Worm (Caenorhabditis elegans) whole organism, L1 larva: ENCODE data around the gene clec-182.

Experiments used
- C16A3.4 ChIP-seq: fragments of 150-350 bp; optimal IDR thresholded peaks from 2 replicates; lab custom pipeline; 2014; ENCODE audit warnings: missing biosample characterization, missing genetic modification characterization
- C34B4.2 ChIP-seq: sonication (generic microtip); optimal IDR thresholded peaks from 2 replicates; lab custom pipeline; 2017; ENCODE audit warnings: mild to moderate bottlenecking, missing genetic modification characterization, missing compliant biosample characterization
- Y116A8C.19 ChIP-seq: sonication (generic microtip); optimal IDR thresholded peaks from 2 replicates; lab custom pipeline; 2016; ENCODE audit warnings: missing compliant biosample characterization, missing genetic modification characterization, borderline replicate concordance
- alr-1 ChIP-seq: fragments of 200-800 bp; sonication (Bioruptor generic); optimal IDR thresholded peaks from 2 replicates; lab custom pipeline; 2018; ENCODE audit warnings: borderline replicate concordance, mild to moderate bottlenecking, missing genetic modification characterization, missing compliant biosample characterization
- aly-2 ChIP-seq: fragments of 150-350 bp; optimal IDR thresholded peaks from 2 replicates; lab custom pipeline; 2014; ENCODE audit warnings: missing biosample characterization, missing genetic modification characterization
- ama-1 ChIP-seq: fragments of 150-350 bp; optimal IDR thresholded peaks from 2 replicates; lab custom pipeline; 2014
- blmp-1 ChIP-seq: fragments of 150-350 bp; optimal IDR thresholded peaks from 2 replicates; lab custom pipeline; 2014; ENCODE audit warnings: missing biosample characterization, missing genetic modification characterization
- ceh-63 ChIP-seq: fragments of 200-800 bp; sonication (Bioruptor generic); optimal IDR thresholded peaks from 2 replicates; lab custom pipeline; 2018; ENCODE audit warnings: mild to moderate bottlenecking, missing genetic modification characterization, missing compliant biosample characterization
- ceh-82 ChIP-seq, 3 experiments: fragments of 150-350 bp in 1 of 3; sonication (generic microtip) in 2 of 3; optimal IDR thresholded peaks; 2 replicates each; lab custom pipeline; 2014 to 2017; ENCODE audit warnings: missing biosample characterization in 3 of 3, missing genetic modification characterization in 3 of 3
- ceh-88 ChIP-seq: fragments of 200-800 bp; sonication (Bioruptor generic); IDR thresholded peaks from 2 replicates; pipeline ENCODE4 v1.3.6; 2022; ENCODE audit warnings: missing genetic modification characterization, missing compliant biosample characterization
- ceh-90 ChIP-seq: sonication (generic microtip); optimal IDR thresholded peaks from 2 replicates; lab custom pipeline; 2016; ENCODE audit warnings: missing genetic modification characterization, missing compliant biosample characterization
- dpl-1 ChIP-seq, 3 experiments: fragments of 150-350 bp in 2 of 3; sonication (generic microtip) in 1 of 3; optimal IDR thresholded peaks; 2 replicates each; lab custom pipeline; 2014 to 2017; ENCODE audit warnings: missing biosample characterization in 3 of 3, missing genetic modification characterization in 3 of 3, missing genetic modification reagents in 3 of 3
- dsc-1 ChIP-seq: sonication (generic microtip); optimal IDR thresholded peaks from 2 replicates; lab custom pipeline; 2016; ENCODE audit warnings: mild to moderate bottlenecking, missing genetic modification characterization, missing compliant biosample characterization
- efl-1 ChIP-seq, 4 experiments: fragments of 150-350 bp; optimal IDR thresholded peaks in 3 of 4; peaks in 1 of 4; 1 replicate in 1 of 4; 2 replicates in 3 of 4; lab custom pipeline; 2014; ENCODE audit warnings: missing biosample characterization in 2 of 4, missing genetic modification characterization in 2 of 4, missing genetic modification reagents in 2 of 4
- elt-2 ChIP-seq: sonication (generic microtip); optimal IDR thresholded peaks from 2 replicates; lab custom pipeline; 2016; ENCODE audit warnings: missing genetic modification characterization, mild to moderate bottlenecking, inconsistent platforms, missing compliant biosample characterization, missing genetic modification reagents
- elt-3 ChIP-seq, 6 experiments: fragments of 150-350 bp in 1 of 6; sonication (generic microtip); optimal IDR thresholded peaks; 2 replicates each; lab custom pipeline; 2017 to 2018; ENCODE audit warnings: missing biosample characterization in 6 of 6, missing genetic modification characterization in 6 of 6, inconsistent platforms in 1 of 6
- fkh-10 ChIP-seq: sonication (generic microtip); optimal IDR thresholded peaks from 2 replicates; lab custom pipeline; 2017; ENCODE audit warnings: missing biosample characterization, missing genetic modification reagents, missing genetic modification characterization
- fkh-4 ChIP-seq: sonication (generic microtip); optimal IDR thresholded peaks from 2 replicates; lab custom pipeline; 2016; ENCODE audit warnings: missing compliant biosample characterization, missing genetic modification characterization, borderline replicate concordance
- fos-1 ChIP-seq: fragments of 150-350 bp; optimal IDR thresholded peaks from 2 replicates; lab custom pipeline; 2014; ENCODE audit warnings: missing biosample characterization, missing genetic modification characterization
- grh-1 ChIP-seq: fragments of 200-800 bp; sonication (Bioruptor generic); IDR thresholded peaks from 2 replicates; pipeline ENCODE4 v1.3.6; 2022; ENCODE audit warnings: missing genetic modification reagents, missing genetic modification characterization, missing compliant biosample characterization
- hlh-4 ChIP-seq: sonication (generic microtip); optimal IDR thresholded peaks from 2 replicates; lab custom pipeline; 2016; ENCODE audit warnings: mild to moderate bottlenecking, missing genetic modification characterization, missing compliant biosample characterization
- jun-1 ChIP-seq: fragments of 150-350 bp; optimal IDR thresholded peaks from 2 replicates; lab custom pipeline; 2014; ENCODE audit warnings: missing biosample characterization, missing genetic modification reagents, missing genetic modification characterization
- lin-13 ChIP-seq: fragments of 150-350 bp; optimal IDR thresholded peaks from 2 replicates; lab custom pipeline; 2014; ENCODE audit warnings: missing biosample characterization, missing genetic modification reagents, missing genetic modification characterization
- lin-14 ChIP-seq: fragments of 200-800 bp; sonication (Bioruptor generic); optimal IDR thresholded peaks from 2 replicates; lab custom pipeline; 2018; ENCODE audit warnings: mild to moderate bottlenecking, missing genetic modification characterization, moderate library complexity, missing compliant biosample characterization
- lin-35 ChIP-seq, 2 experiments: fragments of 150-350 bp; optimal IDR thresholded peaks; 2 replicates each; lab custom pipeline; 2014; ENCODE audit warnings: missing biosample characterization in 2 of 2, missing genetic modification characterization in 2 of 2, missing genetic modification reagents in 2 of 2
- lsy-2 ChIP-seq, 2 experiments: fragments of 150-350 bp; optimal IDR thresholded peaks; 2 replicates each; lab custom pipeline; 2014; ENCODE audit warnings: missing biosample characterization in 2 of 2, missing genetic modification characterization in 2 of 2
- mdl-1 ChIP-seq, 2 experiments: fragments of 150-350 bp; optimal IDR thresholded peaks; 2 replicates each; lab custom pipeline; 2014 to 2017; ENCODE audit warnings: missing biosample characterization in 2 of 2, missing genetic modification characterization in 2 of 2, inconsistent platforms in 1 of 2
- nhr-11 ChIP-seq: fragments of 150-350 bp; optimal IDR thresholded peaks from 2 replicates; lab custom pipeline; 2014; ENCODE audit warnings: missing biosample characterization, missing genetic modification characterization
- nhr-19 ChIP-seq: fragments of 200-800 bp; sonication (Bioruptor generic); conservative IDR thresholded peaks from 2 replicates; pipeline ENCODE4 v1.3.6; 2022; ENCODE audit warnings: missing genetic modification characterization, missing compliant biosample characterization
- nhr-20 ChIP-seq: sonication (generic microtip); optimal IDR thresholded peaks from 2 replicates; lab custom pipeline; 2016; ENCODE audit warnings: mild to moderate bottlenecking, missing genetic modification characterization, missing compliant biosample characterization
- nhr-28 ChIP-seq: fragments of 150-350 bp; optimal IDR thresholded peaks from 2 replicates; lab custom pipeline; 2014; ENCODE audit warnings: missing biosample characterization, missing genetic modification characterization
- nhr-47 ChIP-seq: sonication (generic microtip); optimal IDR thresholded peaks from 2 replicates; lab custom pipeline; 2016; ENCODE audit warnings: mild to moderate bottlenecking, missing genetic modification characterization, moderate library complexity, missing compliant biosample characterization
- nhr-71 ChIP-seq: sonication (generic microtip); optimal IDR thresholded peaks from 2 replicates; lab custom pipeline; 2016; ENCODE audit warnings: mild to moderate bottlenecking, missing genetic modification characterization, moderate library complexity, missing compliant biosample characterization
- nhr-77 ChIP-seq: fragments of 150-350 bp; optimal IDR thresholded peaks from 2 replicates; lab custom pipeline; 2014; ENCODE audit warnings: missing biosample characterization, missing genetic modification characterization
- nhr-85 ChIP-seq: sonication (generic microtip); peaks from one replicate; lab custom pipeline; 2016; ENCODE audit warnings: missing genetic modification characterization, inconsistent platforms, missing compliant biosample characterization
- nhr-90 ChIP-seq: sonication (generic microtip); optimal IDR thresholded peaks from 2 replicates; lab custom pipeline; 2016; ENCODE audit warnings: mild to moderate bottlenecking, missing genetic modification characterization, missing compliant biosample characterization; ENCODE audit not compliant: poor library complexity
- pax-3 ChIP-seq: fragments of 200-800 bp; sonication (Bioruptor generic); optimal IDR thresholded peaks from 2 replicates; lab custom pipeline; 2018; ENCODE audit warnings: mild to moderate bottlenecking, missing genetic modification characterization, moderate library complexity, missing compliant biosample characterization
- pqm-1 ChIP-seq: sonication (generic microtip); optimal IDR thresholded peaks from 3 replicates; lab custom pipeline; 2017; ENCODE audit warnings: missing biosample characterization, missing genetic modification characterization
- rnt-1 ChIP-seq: sonication (generic microtip); optimal IDR thresholded peaks from 2 replicates; lab custom pipeline; 2016; ENCODE audit warnings: mild to moderate bottlenecking, missing genetic modification characterization, moderate library complexity, missing compliant biosample characterization
- skn-1 ChIP-seq: fragments of 150-350 bp; optimal IDR thresholded peaks from 2 replicates; lab custom pipeline; 2014; ENCODE audit warnings: missing biosample characterization, missing genetic modification characterization
- snpc-4 ChIP-seq: fragments of 150-350 bp; optimal IDR thresholded peaks from 2 replicates; lab custom pipeline; 2014; ENCODE audit warnings: missing biosample characterization, missing genetic modification characterization
- snu-23 ChIP-seq: sonication (generic microtip); optimal IDR thresholded peaks from 2 replicates; lab custom pipeline; 2016; ENCODE audit warnings: missing genetic modification characterization, missing compliant biosample characterization
- sox-4 ChIP-seq: sonication (generic microtip); optimal IDR thresholded peaks from 2 replicates; lab custom pipeline; 2016; ENCODE audit warnings: missing genetic modification characterization, missing compliant biosample characterization
- sptf-1 ChIP-seq: fragments of 150-350 bp; optimal IDR thresholded peaks from 2 replicates; lab custom pipeline; 2014; ENCODE audit warnings: missing biosample characterization, missing genetic modification characterization
- swsn-7 ChIP-seq: sonication (generic microtip); optimal IDR thresholded peaks from 2 replicates; lab custom pipeline; 2016; ENCODE audit warnings: missing genetic modification characterization, missing compliant biosample characterization
- tbx-2 ChIP-seq: sonication (generic microtip); optimal IDR thresholded peaks from 2 replicates; lab custom pipeline; 2016; ENCODE audit warnings: missing genetic modification characterization, missing compliant biosample characterization
- unc-62 ChIP-seq: fragments of 150-350 bp; optimal IDR thresholded peaks from 2 replicates; lab custom pipeline; 2014; ENCODE audit warnings: missing biosample characterization, missing genetic modification reagents, missing genetic modification characterization
- unc-98 ChIP-seq: fragments of 200-800 bp; sonication (Bioruptor generic); IDR thresholded peaks from 2 replicates; pipeline ENCODE4 v1.3.6; 2022; ENCODE audit warnings: missing genetic modification characterization, missing compliant biosample characterization
- vab-15 ChIP-seq: sonication (generic microtip); optimal IDR thresholded peaks from 2 replicates; lab custom pipeline; 2017; ENCODE audit warnings: missing genotype, mild to moderate bottlenecking, missing genetic modification characterization, missing compliant biosample characterization
- xbp-1 ChIP-seq: sonication (generic microtip); optimal IDR thresholded peaks from 2 replicates; lab custom pipeline; 2016; ENCODE audit warnings: missing genetic modification characterization, missing compliant biosample characterization
- zag-1 ChIP-seq: fragments of 150-350 bp; optimal IDR thresholded peaks from 2 replicates; lab custom pipeline; 2014; ENCODE audit warnings: missing biosample characterization, missing genetic modification characterization
- zip-4 ChIP-seq: fragments of 200-800 bp; sonication (Bioruptor generic); optimal IDR thresholded peaks from 2 replicates; lab custom pipeline; 2018; ENCODE audit warnings: mild to moderate bottlenecking, missing genetic modification characterization, moderate library complexity, missing compliant biosample characterization
- ztf-11 ChIP-seq, 2 experiments: sonication (generic microtip); optimal IDR thresholded peaks; 2 replicates each; lab custom pipeline; 2016 to 2017; ENCODE audit warnings: missing genetic modification characterization in 2 of 2, missing biosample characterization in 1 of 2, missing compliant biosample characterization in 1 of 2

The clec-182 gene

DNA sequence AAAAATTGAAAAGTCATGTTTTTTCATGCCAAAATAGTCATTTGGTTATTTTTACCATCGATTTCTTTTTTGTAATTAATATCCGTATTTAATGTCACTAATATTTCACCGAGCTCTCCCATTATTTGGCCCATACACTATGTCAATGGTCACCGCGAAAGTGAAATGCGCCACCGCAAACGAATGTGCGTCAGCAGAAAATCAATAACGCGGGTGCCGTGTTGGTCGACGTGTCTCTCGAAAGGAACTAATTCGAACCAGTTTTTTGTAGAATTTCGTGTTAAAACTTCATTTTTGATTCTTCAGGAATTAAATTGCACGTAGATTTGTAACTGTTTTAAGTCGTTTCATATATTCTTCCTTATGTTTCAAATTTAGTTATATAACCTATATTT lies 28.4 kb upstream of the clec-182 start:
- TF ChIP-seq aly-2 (no peak), grh-1 (GFP tag; lab: Robert Waterston, UW) (no peak), unc-62 (GFP tag; lab: Kevin White, UChicago) (no peak), ceh-88 (GFP tag; lab: Robert Waterston, UW) (no peak), tbx-2 (peak; percentile 53), ceh-82 (tag; optimal IDR thresholded peaks at IDR 0.05; lab: Kevin White, UChicago) (peak in 1 of 3 experiments; percentile 11), lin-14 (GFP tag; lab: Kevin White, UChicago) (peak; percentile 54), rnt-1 (tag; lab: Kevin White, UChicago) (peak; percentile 50), ceh-63 (GFP tag; lab: Kevin White, UChicago) (no peak), lin-35 (GFP tag; optimal IDR thresholded peaks at IDR 0.05; lab: Kevin White, UChicago) (peak; percentile 32 to 69), elt-3 (tag; optimal IDR thresholded peaks at IDR 0.05; lab: Kevin White, UChicago) (peak in 1 of 6 experiments; percentile 39), skn-1 (no peak), nhr-19 (GFP tag; lab: Robert Waterston, UW) (no peak), snu-23 (peak; percentile 51), dpl-1 (GFP tag; optimal IDR thresholded peaks at IDR 0.05; lab: Kevin White, UChicago) (peak in 2 of 3 experiments; percentile 56), dsc-1 (tag; lab: Kevin White, UChicago) (peak; percentile 13), Y116A8C.19 (tag; lab: Kevin White, UChicago) (no peak), jun-1 (tag; lab: Kevin White, UChicago) (no peak), C16A3.4 (tag; lab: Kevin White, UChicago) (peak; percentile 19), snpc-4 (tag; lab: Kevin White, UChicago) (no peak), vab-15 (tag; lab: Kevin White, UChicago) (no peak), lin-13 (GFP tag; lab: Kevin White, UChicago) (no peak), nhr-77 (tag; lab: Kevin White, UChicago) (no peak), sox-4 (tag; lab: Kevin White, UChicago) (no peak), unc-98 (GFP tag; lab: Robert Waterston, UW) (no peak), alr-1 (tag; lab: Kevin White, UChicago) (no peak), lsy-2 (tag; optimal IDR thresholded peaks at IDR 0.05; lab: Kevin White, UChicago) (peak in 1 of 2 experiments; percentile 57), nhr-47 (peak; percentile 9), nhr-28 (tag; lab: Kevin White, UChicago) (no peak), ztf-11 (tag; optimal IDR thresholded peaks at IDR 0.05; lab: Kevin White, UChicago) (no peak), pax-3 (no peak), fos-1 (tag; lab: Kevin White, UChicago) (no peak), nhr-71 (peak; percentile 50), sptf-1 (no peak), fkh-10 (no peak), blmp-1 (peak; percentile 93), hlh-4 (tag; lab: Kevin White, UChicago) (no peak), elt-2 (no peak), efl-1 (optimal IDR thresholded peaks at IDR 0.05; lab: Kevin White, UChicago) (peak; percentile 53 to 56), efl-1 (GFP tag; optimal IDR thresholded peaks at IDR 0.05 in 1 of 2; lab: Kevin White, UChicago) (peak in 1 of 2 experiments; percentile 94), mdl-1 (tag; optimal IDR thresholded peaks at IDR 0.05; lab: Kevin White, UChicago) (no peak), C34B4.2 (tag; lab: Kevin White, UChicago) (no peak), zag-1 (tag; lab: Kevin White, UChicago) (no peak), xbp-1 (tag; lab: Kevin White, UChicago) (peak; percentile 77), pqm-1 (no peak), zip-4 (no peak), fkh-4 (tag; lab: Kevin White, UChicago) (no peak), nhr-85 (peak; percentile 5), nhr-20 (tag; lab: Kevin White, UChicago) (peak; percentile 44), ceh-90 (no peak), swsn-7 (tag; lab: Kevin White, UChicago) (peak; percentile 16), ama-1 (no peak), nhr-11 (tag; lab: Kevin White, UChicago) (no peak), nhr-90 (tag; lab: Kevin White, UChicago) (no peak)
